Worm (Caenorhabditis elegans) whole organism, L3 larva: ENCODE data around the gene F54E12.2.

Experiments used
- R02D3.7 ChIP-seq: fragments of 150-350 bp; optimal IDR thresholded peaks from 2 replicates; lab custom pipeline; 2014; ENCODE audit warnings: missing biosample characterization, missing genetic modification characterization
- ZK546.5 ChIP-seq: sonication (generic microtip); optimal IDR thresholded peaks from 2 replicates; lab custom pipeline; 2017; ENCODE audit warnings: missing biosample characterization, missing genetic modification characterization
- ceh-16 ChIP-seq: sonication (generic microtip); optimal IDR thresholded peaks from 2 replicates; lab custom pipeline; 2017; ENCODE audit warnings: missing biosample characterization, missing genetic modification characterization
- ceh-28 ChIP-seq: fragments of 150-350 bp; optimal IDR thresholded peaks from 2 replicates; lab custom pipeline; 2014; ENCODE audit warnings: missing biosample characterization, missing genetic modification reagents, missing genetic modification characterization
- ceh-9 ChIP-seq: sonication (generic microtip); optimal IDR thresholded peaks from 2 replicates; lab custom pipeline; 2018; ENCODE audit warnings: missing biosample characterization, missing genetic modification characterization
- egl-27 ChIP-seq: sonication (generic microtip); optimal IDR thresholded peaks from 4 replicates; lab custom pipeline; 2017; ENCODE audit warnings: missing biosample characterization, missing genetic modification reagents, missing genetic modification characterization
- egl-5 ChIP-seq: fragments of 150-350 bp; optimal IDR thresholded peaks from 2 replicates; lab custom pipeline; 2017; ENCODE audit warnings: missing biosample characterization, missing genetic modification reagents, missing genetic modification characterization, inconsistent platforms
- elt-1 ChIP-seq: fragments of 150-350 bp; optimal IDR thresholded peaks from 2 replicates; lab custom pipeline; 2014; ENCODE audit warnings: missing biosample characterization, missing genetic modification characterization
- elt-2 ChIP-seq: sonication (generic microtip); optimal IDR thresholded peaks from 2 replicates; lab custom pipeline; 2016; ENCODE audit warnings: missing genetic modification reagents, mild to moderate bottlenecking, missing genetic modification characterization, missing compliant biosample characterization
- elt-3 ChIP-seq, 3 experiments: fragments of 150-350 bp in 1 of 3; sonication (generic microtip) in 2 of 3; optimal IDR thresholded peaks; 2 replicates in 2 of 3; 4 replicates in 1 of 3; lab custom pipeline; 2014 to 2017; ENCODE audit warnings: missing biosample characterization in 3 of 3, missing genetic modification characterization in 3 of 3
- fkh-10 ChIP-seq: sonication (generic microtip); optimal IDR thresholded peaks from 2 replicates; lab custom pipeline; 2017; ENCODE audit warnings: missing biosample characterization, missing genetic modification reagents, missing genetic modification characterization
- fkh-2 ChIP-seq: fragments of 150-350 bp; optimal IDR thresholded peaks from 2 replicates; lab custom pipeline; 2014; ENCODE audit warnings: missing biosample characterization, missing genetic modification reagents, missing genetic modification characterization
- fos-1 ChIP-seq: fragments of 150-350 bp; optimal IDR thresholded peaks from 2 replicates; lab custom pipeline; 2014; ENCODE audit warnings: missing biosample characterization, missing genetic modification characterization
- hmg-11 ChIP-seq: sonication (generic microtip); optimal IDR thresholded peaks from 2 replicates; lab custom pipeline; 2016; ENCODE audit warnings: missing genetic modification characterization, missing compliant biosample characterization
- lin-15B ChIP-seq: fragments of 150-350 bp; optimal IDR thresholded peaks from 2 replicates; lab custom pipeline; 2014; ENCODE audit warnings: missing biosample characterization, missing genetic modification characterization
- lin-39 ChIP-seq: fragments of 150-350 bp; optimal IDR thresholded peaks from 2 replicates; lab custom pipeline; 2018; ENCODE audit warnings: missing biosample characterization, missing genetic modification reagents, missing genetic modification characterization
- lsy-12 ChIP-seq: sonication (generic microtip); optimal IDR thresholded peaks from 2 replicates; lab custom pipeline; 2016; ENCODE audit warnings: mild to moderate bottlenecking, missing genetic modification characterization, missing compliant biosample characterization
- mdl-1 ChIP-seq: fragments of 150-350 bp; optimal IDR thresholded peaks from 2 replicates; lab custom pipeline; 2014; ENCODE audit warnings: missing biosample characterization, missing genetic modification characterization
- mml-1 ChIP-seq: fragments of 150-350 bp; sonication (generic microtip); optimal IDR thresholded peaks from 3 replicates; lab custom pipeline; 2014; ENCODE audit warnings: missing biosample characterization, missing genetic modification characterization
- nfya-1 ChIP-seq: sonication (generic microtip); optimal IDR thresholded peaks from 2 replicates; lab custom pipeline; 2017; ENCODE audit warnings: missing genetic modification characterization, mild to moderate bottlenecking, missing compliant biosample characterization, antibody characterized with exemption, moderate library complexity; ENCODE audit not compliant: insufficient read depth
- nhr-11 ChIP-seq: fragments of 150-350 bp; optimal IDR thresholded peaks from 2 replicates; lab custom pipeline; 2014; ENCODE audit warnings: missing biosample characterization, missing genetic modification characterization
- nhr-12 ChIP-seq: fragments of 150-350 bp; optimal IDR thresholded peaks from 2 replicates; lab custom pipeline; 2014; ENCODE audit warnings: missing biosample characterization, missing genetic modification characterization
- nhr-23 ChIP-seq: fragments of 150-350 bp; optimal IDR thresholded peaks from 2 replicates; lab custom pipeline; 2014; ENCODE audit warnings: missing biosample characterization, missing genetic modification reagents, missing genetic modification characterization
- nhr-25 ChIP-seq: sonication (generic microtip); optimal IDR thresholded peaks from 2 replicates; lab custom pipeline; 2017; ENCODE audit warnings: missing biosample characterization, missing genetic modification characterization
- nhr-28 ChIP-seq: fragments of 150-350 bp; optimal IDR thresholded peaks from 2 replicates; lab custom pipeline; 2014; ENCODE audit warnings: missing biosample characterization, missing genetic modification characterization
- nhr-43 ChIP-seq: sonication (generic microtip); optimal IDR thresholded peaks from 2 replicates; lab custom pipeline; 2016; ENCODE audit warnings: mild to moderate bottlenecking, missing genetic modification characterization, missing compliant biosample characterization; ENCODE audit not compliant: poor library complexity, severe bottlenecking
- nhr-67 ChIP-seq: fragments of 150-350 bp; optimal IDR thresholded peaks from 2 replicates; lab custom pipeline; 2014; ENCODE audit warnings: missing biosample characterization, missing genetic modification characterization
- nhr-76 ChIP-seq: fragments of 150-350 bp; sonication (generic microtip); optimal IDR thresholded peaks from 5 replicates; lab custom pipeline; 2014; ENCODE audit warnings: missing biosample characterization, missing genetic modification characterization
- pha-4 ChIP-seq: fragments of 150-350 bp; optimal IDR thresholded peaks from 2 replicates; lab custom pipeline; 2014; ENCODE audit warnings: missing biosample characterization, missing genetic modification reagents, missing genetic modification characterization
- pqm-1 ChIP-seq: fragments of 150-350 bp; optimal IDR thresholded peaks from 2 replicates; lab custom pipeline; 2017; ENCODE audit warnings: missing biosample characterization, missing genetic modification characterization, inconsistent platforms
- skn-1 ChIP-seq: fragments of 150-350 bp; optimal IDR thresholded peaks from 2 replicates; lab custom pipeline; 2014; ENCODE audit warnings: missing biosample characterization, missing genetic modification characterization
- snpc-4 ChIP-seq: fragments of 150-350 bp; optimal IDR thresholded peaks from 2 replicates; lab custom pipeline; 2014; ENCODE audit warnings: missing biosample characterization, missing genetic modification characterization
- tbx-2 ChIP-seq: sonication (generic microtip); optimal IDR thresholded peaks from 2 replicates; lab custom pipeline; 2016; ENCODE audit warnings: mild to moderate bottlenecking, missing genetic modification characterization, missing compliant biosample characterization
- zag-1 ChIP-seq: fragments of 150-350 bp; optimal IDR thresholded peaks from 2 replicates; lab custom pipeline; 2014; ENCODE audit warnings: missing biosample characterization, missing genetic modification characterization
- ztf-11 ChIP-seq: fragments of 150-350 bp; optimal IDR thresholded peaks from 2 replicates; lab custom pipeline; 2014; ENCODE audit warnings: missing biosample characterization, missing genetic modification characterization

F54E12.2 gene

DNA sequence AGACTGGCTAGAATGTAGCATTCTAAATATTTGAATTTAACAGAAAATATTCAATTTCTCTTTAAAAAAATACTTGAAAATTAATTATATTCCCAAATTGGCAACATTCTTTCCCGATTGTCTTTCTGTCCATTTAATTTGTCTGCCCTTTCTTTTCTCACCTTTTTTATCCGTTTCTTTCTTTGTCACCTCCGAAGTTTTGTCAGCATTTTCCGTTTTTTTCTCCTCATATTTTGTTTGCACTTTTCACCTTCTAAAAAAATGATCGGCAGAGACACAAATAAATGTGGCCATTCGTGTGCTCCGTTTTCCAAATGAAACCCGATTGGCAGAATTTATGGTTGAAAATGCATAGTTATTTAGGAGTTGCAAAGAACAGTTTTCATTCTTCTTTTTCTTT lies 20.9 kb downstream of the F54E12.2 start:
- TF ChIP-seq skn-1 (tag; lab: Kevin White, UChicago) (peak; percentile 81), ceh-16 (no peak), pqm-1 (tag; lab: Kevin White, UChicago) (no peak), nhr-67 (no peak)
- TF ChIP-seq, all 47 proteins: peak for 1

DNA sequence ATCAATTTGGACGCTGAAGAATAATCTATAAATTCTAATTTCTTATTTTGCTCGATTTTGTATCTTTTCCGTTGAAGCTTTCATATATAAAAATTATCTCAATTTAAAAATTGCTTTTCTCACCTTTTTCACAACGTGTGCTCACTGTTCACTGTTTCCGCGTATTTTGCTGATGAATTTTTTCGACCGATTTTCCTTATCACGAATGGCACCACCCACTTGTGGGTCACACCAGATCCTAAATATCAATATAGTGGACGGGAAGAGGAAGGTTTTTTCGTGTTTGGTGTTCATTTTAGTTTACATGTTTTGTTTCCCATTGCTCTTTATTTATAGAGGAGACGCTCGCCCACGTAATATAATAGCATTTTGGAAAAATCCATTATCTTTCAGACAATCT lies 21.3 kb downstream of the F54E12.2 start:
- TF ChIP-seq nhr-76 (tag; lab: Kevin White, UChicago) (no peak), pha-4 (tag; lab: Kevin White, UChicago) (no peak), egl-5 (tag; lab: Kevin White, UChicago) (no peak), elt-1 (no peak), mml-1 (no peak), elt-2 (no peak), hmg-11 (tag; lab: Kevin White, UChicago) (no peak), zag-1 (tag; lab: Kevin White, UChicago) (no peak), ztf-11 (no peak), lin-15B (tag; lab: Kevin White, UChicago) (no peak), nhr-28 (tag; lab: Kevin White, UChicago) (no peak), mdl-1 (tag; lab: Kevin White, UChicago) (no peak), nhr-25 (tag; lab: Kevin White, UChicago) (no peak), fos-1 (no peak)
- TF ChIP-seq, all 47 proteins: peak for 0

DNA sequence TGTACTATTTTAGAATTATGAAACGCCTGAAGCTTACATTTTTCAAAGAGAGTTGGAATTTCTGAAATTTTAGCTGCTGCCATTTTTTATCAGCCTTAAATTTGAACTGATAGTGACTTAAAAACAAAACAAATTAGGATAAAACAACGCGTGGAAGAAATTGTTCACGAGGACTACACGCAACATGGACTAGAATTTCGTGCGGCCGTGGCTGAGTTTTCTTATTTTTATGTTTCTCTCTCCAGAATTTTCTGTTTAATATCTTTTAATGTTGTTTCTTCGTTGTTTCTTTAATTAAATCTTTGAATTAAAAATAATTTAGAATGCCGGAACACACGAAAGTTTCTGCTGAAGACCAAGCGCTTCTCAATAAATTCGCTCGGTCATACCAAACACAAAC lies 22.1 kb downstream of the F54E12.2 start, which contains the start of the genes B0035.3, B0035.22 and pfd-4:
Gene B0035.3, minus strand, starts transcription at position 114 of the 400 bp plus-strand sequence.
Gene B0035.22, plus strand, starts transcription at position 269 of the 400 bp plus-strand sequence.
Gene pfd-4, plus strand, starts transcription at position 323 of the 400 bp plus-strand sequence.
- TF ChIP-seq nhr-12 (tag; lab: Kevin White, UChicago) (no peak), snpc-4 (peak; percentile 18), nfya-1 (tag; lab: Kevin White, UChicago) (peak; percentile 62), skn-1 (tag; lab: Kevin White, UChicago) (no peak), tbx-2 (tag; lab: Kevin White, UChicago) (no peak), pha-4 (tag; lab: Kevin White, UChicago) (peak; percentile 60), fkh-10 (no peak), nhr-25 (tag; lab: Kevin White, UChicago) (peak; percentile 3), lin-39 (tag; lab: Kevin White, UChicago) (no peak), zag-1 (tag; lab: Kevin White, UChicago) (no peak), hmg-11 (tag; lab: Kevin White, UChicago) (peak; percentile 25), nhr-23 (tag; lab: Kevin White, UChicago) (peak; percentile 63), elt-2 (no peak), nhr-11 (tag; lab: Kevin White, UChicago) (no peak), nhr-43 (peak; percentile 68), R02D3.7 (tag; lab: Kevin White, UChicago) (no peak), mdl-1 (tag; lab: Kevin White, UChicago) (no peak), fos-1 (no peak), egl-27 (no peak), ZK546.5 (tag; lab: Kevin White, UChicago) (no peak), ceh-9 (tag; lab: Kevin White, UChicago) (no peak), egl-5 (tag; lab: Kevin White, UChicago) (no peak), elt-3 (tag; optimal IDR thresholded peaks at IDR 0.05; lab: Kevin White, UChicago) (no peak), lin-15B (tag; lab: Kevin White, UChicago) (peak; percentile 85), lsy-12 (tag; lab: Kevin White, UChicago) (no peak)

DNA sequence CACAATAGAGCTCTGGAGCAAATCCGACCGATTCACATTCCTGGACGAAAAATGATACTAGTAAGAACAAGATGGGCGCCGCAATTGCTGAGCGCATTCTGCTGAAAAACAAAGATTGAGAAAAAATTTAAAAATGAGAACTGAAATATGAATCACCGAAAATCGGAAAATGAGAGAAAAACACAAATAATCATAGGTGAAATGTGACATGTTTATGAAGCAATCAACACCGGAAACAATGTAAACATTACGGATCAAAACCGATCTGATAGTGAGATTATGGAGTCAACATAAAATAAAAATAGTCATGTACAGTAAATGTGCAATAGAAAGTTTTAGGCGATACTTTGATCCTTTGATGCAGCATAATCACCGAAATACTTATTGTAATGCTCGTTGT lies 23.1 kb downstream of the F54E12.2 start, which contains the start of gene dnj-2:
Gene dnj-2, minus strand, starts transcription at position 101 of the 400 bp plus-strand sequence.
- no peak for TF ChIP-seq fkh-10
- TF ChIP-seq nhr-67, result no peak
- no peak for TF ChIP-seq nhr-12 (tag; lab: Kevin White, UChicago)
- no peak for TF ChIP-seq ceh-9 (tag; lab: Kevin White, UChicago)
- TF ChIP-seq nhr-23 (tag; lab: Kevin White, UChicago), result no peak
- no peak for TF ChIP-seq snpc-4
- TF ChIP-seq nfya-1 (tag; lab: Kevin White, UChicago), result no peak
- TF ChIP-seq nhr-25 (tag; lab: Kevin White, UChicago), result no peak
- no peak for TF ChIP-seq fkh-2 (tag; lab: Kevin White, UChicago)
- TF ChIP-seq ceh-16, result no peak
- TF ChIP-seq pqm-1 (tag; lab: Kevin White, UChicago), result no peak
- no peak for TF ChIP-seq elt-1
- no peak for TF ChIP-seq ceh-28 (tag; lab: Kevin White, UChicago)
- no peak for TF ChIP-seq zag-1 (tag; lab: Kevin White, UChicago)
- no peak for TF ChIP-seq skn-1 (tag; lab: Kevin White, UChicago)
